Fruit fly (Drosophila melanogaster) whole organism, adult: ENCODE data around the gene dpr16.

Experiments
- CG11617 ChIP-seq: fragments of 200-800 bp; sonication (Bioruptor generic); optimal IDR thresholded peaks from 2 replicates; lab custom pipeline; 2017; ENCODE audit warnings: mild to moderate bottlenecking, missing biosample characterization, missing genetic modification reagents, missing genetic modification characterization
- CG12768 ChIP-seq: fragments of 200-800 bp; sonication (Bioruptor generic); optimal IDR thresholded peaks from 2 replicates; lab custom pipeline; 2017; ENCODE audit warnings: missing biosample characterization, missing genetic modification characterization, mild to moderate bottlenecking, moderate library complexity, missing genetic modification reagents
- CG14711 ChIP-seq: fragments of 200-800 bp; sonication (Bioruptor generic); optimal IDR thresholded peaks from 2 replicates; lab custom pipeline; 2018; ENCODE audit warnings: missing biosample characterization, mild to moderate bottlenecking, missing genetic modification characterization, moderate library complexity
- CG33017 ChIP-seq: fragments of 200-800 bp; sonication (Bioruptor generic); optimal IDR thresholded peaks from 2 replicates; lab custom pipeline; 2018; ENCODE audit warnings: missing biosample characterization, mild to moderate bottlenecking, missing genetic modification characterization, moderate library complexity
- CG5204 ChIP-seq: fragments of 200-800 bp; sonication (Bioruptor generic); optimal IDR thresholded peaks from 2 replicates; lab custom pipeline; 2016; ENCODE audit warnings: missing biosample characterization, missing genetic modification characterization
- CG7101 ChIP-seq: fragments of 200-800 bp; sonication (Bioruptor generic); optimal IDR thresholded peaks from 2 replicates; lab custom pipeline; 2018; ENCODE audit warnings: missing biosample characterization, mild to moderate bottlenecking, missing genetic modification characterization, moderate library complexity
- Hr96 ChIP-seq: fragments of 200-800 bp; sonication (Bioruptor generic); optimal IDR thresholded peaks from 2 replicates; lab custom pipeline; 2016; ENCODE audit warnings: missing biosample characterization, missing genetic modification characterization
- kay ChIP-seq: fragments of 200-800 bp; sonication (Bioruptor generic); peaks from one replicate; lab custom pipeline; 2016; ENCODE audit warnings: missing biosample characterization, missing genetic modification characterization, borderline replicate concordance
- tj ChIP-seq: fragments of 200-800 bp; sonication (Bioruptor generic); optimal IDR thresholded peaks from 3 replicates; lab custom pipeline; 2017; ENCODE audit warnings: missing biosample characterization, mild to moderate bottlenecking, missing genetic modification characterization, moderate library complexity

dm6 chr3R:5102407-5102806 lies 48.3 kb upstream of the dpr16 start:
- TF ChIP-seq kay (GFP tag; lab: Kevin White, UChicago), result no peak
- no peak for TF ChIP-seq tj (GFP tag; lab: Kevin White, UChicago)
- no peak for TF ChIP-seq CG14711
- no peak for TF ChIP-seq CG7101 (tag; lab: Kevin White, UChicago)
- TF ChIP-seq CG11617 (GFP tag; lab: Kevin White, UChicago), result no peak
- TF ChIP-seq CG12768 (GFP tag; lab: Kevin White, UChicago), result no peak
- no peak for TF ChIP-seq Hr96 (GFP tag; lab: Kevin White, UChicago)
- TF ChIP-seq CG33017 (tag; lab: Kevin White, UChicago), result no peak
- no peak for TF ChIP-seq CG5204 (GFP tag; lab: Kevin White, UChicago)
